Fruit fly (Drosophila melanogaster): ENCODE results near the gene CG32263.
A peak's percentile ranks its signal among the peaks of the same experiment; 100 is the strongest.

The CG32263 gene

DNA sequence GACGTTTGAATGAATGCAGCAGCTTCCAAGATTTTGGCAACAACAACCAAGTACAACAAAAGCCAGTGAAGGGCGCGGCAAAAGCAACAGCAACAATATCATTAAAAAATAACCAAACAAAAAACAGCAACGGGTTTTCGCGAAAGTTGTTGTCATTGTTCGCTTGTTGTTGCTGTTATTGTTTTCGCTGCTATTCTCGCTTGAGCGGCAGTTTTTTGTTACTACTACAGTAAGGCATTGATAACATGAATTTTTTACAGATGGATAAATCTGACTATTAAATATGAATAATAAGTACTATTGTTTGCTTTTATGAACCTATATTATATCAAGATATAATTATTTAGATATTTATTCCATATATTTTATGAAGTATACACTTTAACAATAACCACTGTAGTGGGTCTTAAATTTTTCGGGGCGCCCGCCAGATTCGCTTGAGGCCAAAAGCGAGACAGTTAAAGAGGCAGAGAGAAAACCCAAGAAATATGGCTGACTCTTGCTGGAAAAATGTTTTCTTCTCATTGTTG, 39.4 kb downstream of the CG32263 start (continued):
- TF ChIP-seq Abd-B (GFP tag; optimal IDR thresholded peaks at IDR 0.05) (no peak), Mio (GFP tag; optimal IDR thresholded peaks at IDR 0.05) (no peak), Hnf4 (GFP tag; optimal IDR thresholded peaks at IDR 0.05) (peak; percentile 55), jim (GFP tag; optimal IDR thresholded peaks at IDR 0.05) (no peak), dl (GFP tag; optimal IDR thresholded peaks at IDR 0.05; ENCODE audit: insufficient read depth in 1 of 2, partially characterized antibody in 2 of 2) (no peak), CrebA (GFP tag; optimal IDR thresholded peaks at IDR 0.05; ENCODE audit: borderline replicate concordance) (peak; percentile 34), Myc (optimal IDR thresholded peaks at IDR 0.05) (no peak), foxo (GFP tag; optimal IDR thresholded peaks at IDR 0.05) (peak in 1 of 2 experiments; percentile 84), ey (GFP tag; optimal IDR thresholded peaks at IDR 0.05) (peak; percentile 45), sv (GFP tag; optimal IDR thresholded peaks at IDR 0.05) (peak; percentile 35), tai (GFP tag; optimal IDR thresholded peaks at IDR 0.05) (peak; percentile 38), Sp1 (GFP tag; optimal IDR thresholded peaks at IDR 0.05) (peak; percentile 89), rgr (GFP tag; optimal IDR thresholded peaks at IDR 0.05) (peak; percentile 70), OdsH (GFP tag; optimal IDR thresholded peaks at IDR 0.05) (peak; percentile 83)

- TF ChIP-seq Myc (optimal IDR thresholded peaks at IDR 0.05) (no peak), Abd-B (GFP tag; optimal IDR thresholded peaks at IDR 0.05) (no peak), psq (GFP tag; optimal IDR thresholded peaks at IDR 0.05) (no peak), ey (GFP tag; optimal IDR thresholded peaks at IDR 0.05) (no peak), dl (GFP tag; optimal IDR thresholded peaks at IDR 0.05; ENCODE audit: insufficient read depth in 1 of 2, partially characterized antibody in 2 of 2) (no peak), dsf (GFP tag; optimal IDR thresholded peaks at IDR 0.05; ENCODE audit: borderline replicate concordance) (no peak), rgr (GFP tag; optimal IDR thresholded peaks at IDR 0.05) (no peak), jim (GFP tag; optimal IDR thresholded peaks at IDR 0.05) (no peak), usp (GFP tag; optimal IDR thresholded peaks at IDR 0.05) (no peak)
These were observed 40.1 kb downstream of the CG32263 start for dm6 chr3L:3770823-3771222.

- TF ChIP-seq CG9705 (GFP tag; optimal IDR thresholded peaks at IDR 0.05) (no peak), dsf (GFP tag; optimal IDR thresholded peaks at IDR 0.05; ENCODE audit: borderline replicate concordance) (no peak), CG32264 (GFP tag; optimal IDR thresholded peaks at IDR 0.05) (no peak), Sp1 (GFP tag; optimal IDR thresholded peaks at IDR 0.05) (no peak), GATAd (GFP tag; optimal IDR thresholded peaks at IDR 0.05) (no peak), dl (GFP tag; optimal IDR thresholded peaks at IDR 0.05; ENCODE audit: insufficient read depth in 1 of 2, partially characterized antibody in 2 of 2) (no peak), usp (GFP tag; optimal IDR thresholded peaks at IDR 0.05) (no peak), pan (optimal IDR thresholded peaks at IDR 0.05) (no peak), sage (GFP tag; optimal IDR thresholded peaks at IDR 0.05) (no peak), N (GFP tag; optimal IDR thresholded peaks at IDR 0.05) (no peak), Myc (optimal IDR thresholded peaks at IDR 0.05) (no peak), foxo (GFP tag; optimal IDR thresholded peaks at IDR 0.05) (no peak), psq (GFP tag; optimal IDR thresholded peaks at IDR 0.05) (no peak), woc (GFP tag; optimal IDR thresholded peaks at IDR 0.05) (no peak), Hnf4 (GFP tag; optimal IDR thresholded peaks at IDR 0.05) (no peak), Rel (GFP tag; optimal IDR thresholded peaks at IDR 0.05) (no peak), Rel (tag; optimal IDR thresholded peaks at IDR 0.05) (no peak), Hr78 (GFP tag; optimal IDR thresholded peaks at IDR 0.05) (no peak), dmrt93B (GFP tag; optimal IDR thresholded peaks at IDR 0.05) (no peak), fru (GFP tag; optimal IDR thresholded peaks at IDR 0.05) (no peak)
These were observed 41.8 kb downstream of the CG32263 start for dm6 chr3L:3769157-3769556.

dm6 chr3L:3767825-3768224, 43.1 kb downstream of the CG32263 start:
- TF ChIP-seq brk (GFP tag; optimal IDR thresholded peaks at IDR 0.05): no peak
- peak; percentile 7 for TF ChIP-seq Hnf4 (GFP tag; optimal IDR thresholded peaks at IDR 0.05)
- peak; percentile 45 for TF ChIP-seq sv (GFP tag; optimal IDR thresholded peaks at IDR 0.05)
- TF ChIP-seq h (GFP tag; optimal IDR thresholded peaks at IDR 0.05): no peak
- no peak for TF ChIP-seq tai (GFP tag; optimal IDR thresholded peaks at IDR 0.05)
- peak; percentile 33 for TF ChIP-seq Hr83 (GFP tag; optimal IDR thresholded peaks at IDR 0.05; ENCODE audit: poor library complexity, severe bottlenecking)
- TF ChIP-seq CG9705 (GFP tag; optimal IDR thresholded peaks at IDR 0.05): no peak
- TF ChIP-seq lola (GFP tag; optimal IDR thresholded peaks at IDR 0.05): no peak
- no peak for TF ChIP-seq usp (GFP tag; optimal IDR thresholded peaks at IDR 0.05)
- TF ChIP-seq dl (GFP tag; optimal IDR thresholded peaks at IDR 0.05; ENCODE audit: insufficient read depth in 1 of 2, partially characterized antibody in 2 of 2): no peak
- TF ChIP-seq Hr78 (GFP tag; optimal IDR thresholded peaks at IDR 0.05): no peak
- peak; percentile 24 for TF ChIP-seq OdsH (GFP tag; optimal IDR thresholded peaks at IDR 0.05)
- peak; percentile 34 for TF ChIP-seq rgr (GFP tag; optimal IDR thresholded peaks at IDR 0.05)
- TF ChIP-seq GATAd (GFP tag; optimal IDR thresholded peaks at IDR 0.05): no peak
- no peak for TF ChIP-seq Abd-B (GFP tag; optimal IDR thresholded peaks at IDR 0.05)
- peak in 1 of 2 experiments; percentile 23 for TF ChIP-seq foxo (GFP tag; optimal IDR thresholded peaks at IDR 0.05)
- no peak for TF ChIP-seq Vsx2 (GFP tag; optimal IDR thresholded peaks at IDR 0.05; ENCODE audit: partially characterized antibody)
- TF ChIP-seq Dif (GFP tag; optimal IDR thresholded peaks at IDR 0.05; ENCODE audit: partially characterized antibody): no peak
- no peak for TF ChIP-seq dmrt93B (GFP tag; optimal IDR thresholded peaks at IDR 0.05)
- no peak for TF ChIP-seq jim (GFP tag; optimal IDR thresholded peaks at IDR 0.05)
- no peak for TF ChIP-seq CG32264 (GFP tag; optimal IDR thresholded peaks at IDR 0.05)
- no peak for TF ChIP-seq pan (optimal IDR thresholded peaks at IDR 0.05)
- TF ChIP-seq sage (GFP tag; optimal IDR thresholded peaks at IDR 0.05): no peak
- TF ChIP-seq HLH106 (tag; optimal IDR thresholded peaks at IDR 0.05): no peak
- no peak for TF ChIP-seq Jra (GFP tag; optimal IDR thresholded peaks at IDR 0.05)
- TF ChIP-seq br (GFP tag; optimal IDR thresholded peaks at IDR 0.05): peak; percentile 6
- peak; percentile 27 for TF ChIP-seq N (GFP tag; optimal IDR thresholded peaks at IDR 0.05)
- TF ChIP-seq Myc (optimal IDR thresholded peaks at IDR 0.05): no peak
- no peak for TF ChIP-seq dsf (GFP tag; optimal IDR thresholded peaks at IDR 0.05; ENCODE audit: borderline replicate concordance)
- no peak for TF ChIP-seq Mio (GFP tag; optimal IDR thresholded peaks at IDR 0.05)
- no peak for TF ChIP-seq Dfd (GFP tag; optimal IDR thresholded peaks at IDR 0.05)
- no peak for TF ChIP-seq Sp1 (GFP tag; optimal IDR thresholded peaks at IDR 0.05)
- peak; percentile 5 for TF ChIP-seq ey (GFP tag; optimal IDR thresholded peaks at IDR 0.05)
- TF ChIP-seq CrebA (GFP tag; optimal IDR thresholded peaks at IDR 0.05; ENCODE audit: borderline replicate concordance): no peak

Measured in whole organism, wandering third instar larva.